Fruit fly (Drosophila melanogaster): ENCODE results near the gene CG8004.

CG8004 gene

dm6 chr3L:19961805-19962204, 33.5 kb upstream of the CG8004 start (continued):
- TF ChIP-seq CG8290 (GFP tag; optimal IDR thresholded peaks at IDR 0.05) (no peak), CG8290 (tag; optimal IDR thresholded peaks at IDR 0.05) (peak in 1 of 2 experiments; percentile 52), sna (GFP tag; IDR thresholded peaks at IDR 0.05; ENCODE audit: partially characterized antibody) (no peak), CG13624 (GFP tag; optimal IDR thresholded peaks at IDR 0.05) (no peak), CG34376 (GFP tag; optimal IDR thresholded peaks at IDR 0.05) (peak; percentile 28), CG6854 (GFP tag; optimal IDR thresholded peaks at IDR 0.05) (peak; percentile 45), sens (GFP tag) (peak; percentile 30), CG13424 (tag; optimal IDR thresholded peaks at IDR 0.05) (peak; percentile 46), CG17359 (tag; optimal IDR thresholded peaks at IDR 0.05) (peak; percentile 33), Hr51 (GFP tag; optimal IDR thresholded peaks at IDR 0.05) (peak in 1 of 2 experiments; percentile 52), Meics (GFP tag; optimal IDR thresholded peaks at IDR 0.05) (peak; percentile 36), unpg (GFP tag; optimal IDR thresholded peaks at IDR 0.05) (peak; percentile 44), ab (GFP tag; optimal IDR thresholded peaks at IDR 0.05) (no peak), Med (GFP tag) (peak; percentile 84), CG1603 (tag; optimal IDR thresholded peaks at IDR 0.05) (peak; percentile 21), fru (optimal IDR thresholded peaks at IDR 0.05) (no peak), CG9817 (tag; optimal IDR thresholded peaks at IDR 0.05) (peak; percentile 35), Fer1 (GFP tag; optimal IDR thresholded peaks at IDR 0.05) (peak; percentile 49), Dref (GFP tag; IDR thresholded peaks at IDR 0.05) (no peak), Dek (tag; optimal IDR thresholded peaks at IDR 0.05) (peak; percentile 20), CG31365 (tag; optimal IDR thresholded peaks at IDR 0.05) (no peak), odd (GFP tag; optimal IDR thresholded peaks at IDR 0.05) (peak; percentile 5), cwo (GFP tag; optimal IDR thresholded peaks at IDR 0.05) (peak; percentile 36), CG12299 (tag; optimal IDR thresholded peaks at IDR 0.05) (peak; percentile 8), CG17385 (GFP tag; optimal IDR thresholded peaks at IDR 0.05) (peak; percentile 21), dpn (GFP tag; optimal IDR thresholded peaks at IDR 0.05) (peak in 1 of 2 experiments; percentile 2), CG6813 (GFP tag; optimal IDR thresholded peaks at IDR 0.05) (peak; percentile 25), sug (tag; optimal IDR thresholded peaks at IDR 0.05) (peak; percentile 17), CG12769 (tag; optimal IDR thresholded peaks at IDR 0.05) (peak; percentile 45), BEAF-32 (GFP tag; optimal IDR thresholded peaks at IDR 0.05) (no peak)

DNA sequence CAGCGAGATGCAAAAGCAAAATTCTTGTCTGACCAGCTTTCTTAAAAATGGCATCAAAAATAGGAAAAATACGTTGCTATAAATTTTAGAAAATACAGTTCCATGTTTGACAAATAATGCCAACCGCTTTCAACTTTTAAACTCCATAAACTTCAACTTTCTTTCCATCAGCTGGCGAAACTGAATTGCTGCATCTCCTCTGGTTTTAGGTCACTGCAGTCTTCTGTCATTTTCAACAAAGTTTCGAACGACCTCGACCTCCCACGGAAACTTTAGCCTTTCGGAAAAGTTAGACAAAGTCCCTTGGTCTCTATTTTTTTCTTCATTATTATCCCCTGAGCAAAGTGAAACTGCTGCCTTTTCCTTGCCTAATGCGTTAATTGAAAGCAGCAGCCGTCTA, 27.4 kb upstream of the CG8004 start, which contains the start of gene CG42263:
CG42263 (minus strand) TSS at position 101 of the 400 bp plus-strand sequence.
- TF ChIP-seq Ets65A (GFP tag) (no peak), bowl (GFP tag; IDR thresholded peaks at IDR 0.05) (no peak), CG9609 (GFP tag; optimal IDR thresholded peaks at IDR 0.05) (no peak), yki (optimal IDR thresholded peaks at IDR 0.05) (no peak), CG1024 (GFP tag; IDR thresholded peaks at IDR 0.05) (no peak), CG8290 (GFP tag; optimal IDR thresholded peaks at IDR 0.05) (no peak), CG8290 (tag; optimal IDR thresholded peaks at IDR 0.05) (no peak), Dfd (GFP tag; optimal IDR thresholded peaks at IDR 0.05) (no peak), Tbp (GFP tag; optimal IDR thresholded peaks at IDR 0.05) (no peak), Max (GFP tag; optimal IDR thresholded peaks at IDR 0.05) (no peak), CG2199 (GFP tag; IDR thresholded peaks at IDR 0.05) (no peak), CG17568 (GFP tag; optimal IDR thresholded peaks at IDR 0.05) (no peak), Ssrp (tag; optimal IDR thresholded peaks at IDR 0.05) (no peak)
